Worm (Caenorhabditis elegans) whole organism, dauer: Measurements from ENCODE around the gene nspc-1.
"Not testable (repeated sequence)": the region's sequence is repeated elsewhere in the genome, so short reads cannot be mapped to it uniquely, and the experiment has no call there.

Source experiments
- unc-62 ChIP-seq: sonication (generic microtip); optimal IDR thresholded peaks from 2 replicates; lab custom pipeline; 2017; ENCODE audit warnings: missing biosample characterization, missing genetic modification reagents, missing genetic modification characterization

The nspc-1 gene

ce11 chrX:8554029-8554428 lies 19.1 kb upstream of the nspc-1 start:
- no peak for TF ChIP-seq unc-62

ce11 chrX:8551687-8552327 lies 16.9 kb upstream of the nspc-1 start, which contains the start of gene dhhc-14:
Gene dhhc-14, plus strand, starts transcription at chrX:8552277.
- TF ChIP-seq unc-62: no peak

ce11 chrX:8550099-8550498 lies 15.2 kb upstream of the nspc-1 start:
- no peak for TF ChIP-seq unc-62

ce11 chrX:8549026-8549425 lies 14.1 kb upstream of the nspc-1 start, which contains the start of gene D2021.4:
Gene D2021.4, minus strand, starts transcription at chrX:8549073.
- no peak for TF ChIP-seq unc-62

ce11 chrX:8545971-8546442 lies 11.1 kb upstream of the nspc-1 start, which contains the start of gene sdha-1:
Gene sdha-1, minus strand, starts transcription at chrX:8546021.
- TF ChIP-seq unc-62: no peak

ce11 chrX:8541562-8541961 lies 6.7 kb upstream of the nspc-1 start, which contains the start of gene nspc-7:
Gene nspc-7, plus strand, starts transcription at chrX:8541862.
- not testable (repeated sequence) for TF ChIP-seq unc-62

- not testable (repeated sequence) for TF ChIP-seq unc-62
Measured at ce11 chrX:8538262-8538776, 3.4 kb upstream of the nspc-1 start, which contains the start of the genes nspc-4 and nspc-5. Gene nspc-4, minus strand, starts transcription at chrX:8538362. Gene nspc-5, plus strand, starts transcription at chrX:8538726.

- TF ChIP-seq unc-62: no peak
Measured at ce11 chrX:8536791-8537190, 1.9 kb upstream of the nspc-1 start, which contains the start of gene nspc-3. Gene nspc-3, plus strand, starts transcription at chrX:8537091.

ce11 chrX:8527950-8528349 lies 7.0 kb downstream of the nspc-1 start, which contains the start of gene flp-5:
Gene flp-5, plus strand, starts transcription at chrX:8528250.
- TF ChIP-seq unc-62: no peak

ce11 chrX:8523000-8523399 lies 11.9 kb downstream of the nspc-1 start:
- TF ChIP-seq unc-62: no peak

ce11 chrX:8521614-8522013 lies 13.3 kb downstream of the nspc-1 start, which contains the start of gene C03G5.14:
Gene C03G5.14, plus strand, starts transcription at chrX:8521914.
- no peak for TF ChIP-seq unc-62

ce11 chrX:8520402-8520801 lies 14.5 kb downstream of the nspc-1 start, which contains the start of gene H03E18.2:
Gene H03E18.2, minus strand, starts transcription at chrX:8520502.
- TF ChIP-seq unc-62: no peak

ce11 chrX:8509088-8509487 lies 25.8 kb downstream of the nspc-1 start:
- TF ChIP-seq unc-62: no peak

- no peak for TF ChIP-seq unc-62
Measured at ce11 chrX:8507576-8507975, 27.3 kb downstream of the nspc-1 start, which contains the start of gene H03E18.1. Gene H03E18.1, plus strand, starts transcription at chrX:8507876.

ce11 chrX:8507053-8507452 lies 27.9 kb downstream of the nspc-1 start:
- no peak for TF ChIP-seq unc-62

- TF ChIP-seq unc-62: no peak
Measured at ce11 chrX:8504207-8504606, 30.7 kb downstream of the nspc-1 start.

ce11 chrX:8500922-8501321 lies 34.0 kb downstream of the nspc-1 start, which contains the start of gene grd-4:
Gene grd-4, plus strand, starts transcription at chrX:8501222.
- no peak for TF ChIP-seq unc-62

ce11 chrX:8499721-8500120 lies 35.2 kb downstream of the nspc-1 start, which contains the start of gene grd-14:
Gene grd-14, plus strand, starts transcription at chrX:8500021.
- no peak for TF ChIP-seq unc-62
